Worm (Caenorhabditis elegans): ENCODE data around the gene pals-18.

pals-18 gene

ce11 chrIII:1427126-1427525, 23.9 kb downstream of the pals-18 start, which contains the start of gene lelo-2:
lelo-2 (minus strand) TSS chrIII:1427226.
- TF ChIP-seq zip-8 (tag; optimal IDR thresholded peaks at IDR 0.05): no peak
- TF ChIP-seq lin-32 (GFP tag; optimal IDR thresholded peaks at IDR 0.05): no peak
- TF ChIP-seq M03D4.4 (tag; optimal IDR thresholded peaks at IDR 0.05): no peak
- no peak for TF ChIP-seq unc-120 (tag; optimal IDR thresholded peaks at IDR 0.05; ENCODE audit: poor library complexity, severe bottlenecking)
- TF ChIP-seq lin-13 (tag; optimal IDR thresholded peaks at IDR 0.05): no peak
- no peak for TF ChIP-seq pha-4 (tag; optimal IDR thresholded peaks at IDR 0.05)
- TF ChIP-seq drap-1 (GFP tag; optimal IDR thresholded peaks at IDR 0.05): no peak
- no peak for TF ChIP-seq mep-1 (tag; optimal IDR thresholded peaks at IDR 0.05)
- TF ChIP-seq nhr-28 (tag; optimal IDR thresholded peaks at IDR 0.05): no peak

DNA sequence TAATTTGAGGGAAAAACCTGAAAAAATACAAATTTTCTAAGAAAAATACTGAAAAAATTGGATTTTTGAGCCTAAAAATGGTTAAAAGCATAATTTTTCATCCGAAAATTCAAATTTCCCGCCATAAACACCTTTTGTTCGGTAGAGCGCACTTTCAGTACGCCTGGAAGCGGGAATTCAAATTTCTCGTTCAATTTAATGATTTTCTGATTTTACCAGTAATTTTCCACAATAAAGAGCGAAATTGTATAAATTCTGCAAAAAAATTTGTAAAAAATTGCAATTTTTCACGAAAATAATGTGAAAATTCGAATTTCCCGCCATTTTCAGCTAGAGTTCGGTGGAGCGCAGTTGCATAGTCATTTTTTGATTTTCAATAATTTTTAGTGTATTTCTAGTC, 25.2 kb downstream of the pals-18 start:
- TF ChIP-seq ham-2 (GFP tag; optimal IDR thresholded peaks at IDR 0.05) (no peak), nhr-237 (tag; optimal IDR thresholded peaks at IDR 0.05) (no peak), pha-4 (tag; optimal IDR thresholded peaks at IDR 0.05) (no peak), unc-62 (GFP tag; optimal IDR thresholded peaks at IDR 0.05) (no peak), bed-3 (GFP tag; optimal IDR thresholded peaks at IDR 0.05) (no peak), ceh-43 (GFP tag; optimal IDR thresholded peaks at IDR 0.05) (no peak), nhr-76 (tag; optimal IDR thresholded peaks at IDR 0.05) (no peak), ceh-83 (GFP tag; optimal IDR thresholded peaks at IDR 0.05) (no peak), lsy-2 (tag; optimal IDR thresholded peaks at IDR 0.05) (no peak), elt-1 (tag; optimal IDR thresholded peaks at IDR 0.05; ENCODE audit: borderline replicate concordance, insufficient read depth) (no peak), sptf-1 (tag; optimal IDR thresholded peaks at IDR 0.05) (no peak), ztf-11 (tag; optimal IDR thresholded peaks at IDR 0.05) (no peak), elt-3 (tag; optimal IDR thresholded peaks at IDR 0.05) (no peak), ces-1 (GFP tag; optimal IDR thresholded peaks at IDR 0.05) (no peak)

DNA sequence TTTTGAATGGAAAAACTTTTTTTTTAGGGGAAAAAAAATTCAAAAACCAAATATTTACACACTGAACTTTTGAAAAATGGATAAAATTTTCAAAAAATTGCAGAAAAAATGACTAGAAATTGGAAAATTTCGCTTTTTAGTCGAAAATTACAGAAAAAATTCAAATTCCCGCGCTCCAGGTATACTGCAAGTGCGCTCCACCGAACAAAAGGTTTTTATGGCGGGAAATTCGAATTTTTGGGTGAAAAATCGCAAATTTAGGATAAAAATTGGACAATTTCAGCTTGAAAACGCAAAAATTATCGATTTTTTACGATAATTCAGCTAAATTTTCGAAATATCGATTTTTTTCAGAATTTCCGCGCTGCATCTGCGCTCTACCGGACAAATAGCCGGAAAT, 26.1 kb downstream of the pals-18 start:
- no peak for TF ChIP-seq sem-2 (GFP tag; optimal IDR thresholded peaks at IDR 0.05)
- TF ChIP-seq lsy-2 (tag; optimal IDR thresholded peaks at IDR 0.05): no peak
- TF ChIP-seq M03D4.4 (tag; optimal IDR thresholded peaks at IDR 0.05): no peak
- no peak for TF ChIP-seq elt-1 (tag; optimal IDR thresholded peaks at IDR 0.05; ENCODE audit: borderline replicate concordance, insufficient read depth)

ce11 chrIII:1429920-1430437, 26.8 kb downstream of the pals-18 start:
- TF ChIP-seq snpc-4 (tag; optimal IDR thresholded peaks at IDR 0.05) (no peak), hlh-1 (tag; optimal IDR thresholded peaks at IDR 0.05) (no peak), ces-1 (GFP tag; optimal IDR thresholded peaks at IDR 0.05) (peak; percentile 22)

- TF ChIP-seq ham-2 (GFP tag; optimal IDR thresholded peaks at IDR 0.05) (no peak), ceh-83 (GFP tag; optimal IDR thresholded peaks at IDR 0.05) (peak; percentile 35), pha-4 (tag; optimal IDR thresholded peaks at IDR 0.05) (no peak), lsy-2 (tag; optimal IDR thresholded peaks at IDR 0.05) (peak; percentile 92), tbx-8 (GFP tag; optimal IDR thresholded peaks at IDR 0.05) (no peak), blmp-1 (tag; optimal IDR thresholded peaks at IDR 0.05) (no peak), ztf-11 (tag; optimal IDR thresholded peaks at IDR 0.05) (no peak)
Observed at ce11 chrIII:1436738-1437137, 33.5 kb downstream of the pals-18 start.

DNA sequence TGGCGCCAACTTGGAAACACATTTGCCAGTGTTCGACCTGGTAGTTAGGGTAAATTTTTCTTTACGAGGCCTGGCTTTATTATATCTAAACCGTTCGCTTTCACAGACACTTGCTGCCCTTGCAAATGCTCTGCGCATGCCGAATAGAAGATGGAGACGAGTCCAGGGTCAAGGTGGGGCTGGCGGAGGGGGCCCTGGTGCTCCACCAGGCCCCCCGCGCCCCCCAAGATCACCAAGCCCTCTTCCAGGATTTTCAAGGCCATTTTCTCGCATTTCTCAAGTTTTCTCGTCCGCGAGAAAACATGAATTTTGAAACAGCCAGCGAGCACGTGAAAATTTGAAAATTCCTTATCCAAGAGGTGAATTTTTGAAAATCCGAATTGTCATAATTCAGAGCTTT, 36.4 kb downstream of the pals-18 start:
- no peak for TF ChIP-seq ces-1 (GFP tag; optimal IDR thresholded peaks at IDR 0.05)
- TF ChIP-seq lin-13 (tag; optimal IDR thresholded peaks at IDR 0.05): no peak

DNA sequence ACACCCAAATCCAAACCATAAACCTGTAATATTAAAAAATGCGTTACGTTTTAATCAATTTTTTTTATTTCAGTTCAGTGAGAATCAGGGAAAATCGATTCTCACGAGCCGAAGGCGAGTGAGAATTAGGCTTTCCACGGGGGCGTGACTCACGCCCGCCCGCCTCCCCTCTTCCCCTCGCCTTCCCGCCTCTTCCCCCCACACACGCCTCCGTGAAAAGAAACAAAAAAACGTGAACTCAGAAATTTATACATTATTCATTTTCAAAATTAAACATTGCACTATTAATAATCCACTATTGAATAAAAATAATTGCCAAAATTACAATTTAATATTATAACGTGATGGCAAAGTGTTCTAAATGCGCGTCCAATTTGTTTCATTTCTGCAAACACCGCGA, 43.5 kb downstream of the pals-18 start:
- peak; percentile 76 for TF ChIP-seq ceh-83 (GFP tag; optimal IDR thresholded peaks at IDR 0.05)
- no peak for TF ChIP-seq unc-39 (tag; optimal IDR thresholded peaks at IDR 0.05)
